Worm (Caenorhabditis elegans) whole organism, L2 larva: Measurements from ENCODE around the gene lbp-8.

Experiments used
- C34F6.9 ChIP-seq: fragments of 150-350 bp; optimal IDR thresholded peaks from 2 replicates; lab custom pipeline; 2014; ENCODE audit warnings: missing biosample characterization, missing genetic modification characterization
- R02D3.7 ChIP-seq: fragments of 150-350 bp; optimal IDR thresholded peaks from 2 replicates; lab custom pipeline; 2014; ENCODE audit warnings: missing biosample characterization, missing genetic modification characterization
- Y55F3AM.14 ChIP-seq: fragments of 200-800 bp; sonication (Bioruptor generic); optimal IDR thresholded peaks from 2 replicates; lab custom pipeline; 2018; ENCODE audit warnings: mild to moderate bottlenecking, missing genetic modification characterization, missing compliant biosample characterization
- ZK546.5 ChIP-seq: sonication (generic microtip); optimal IDR thresholded peaks from 2 replicates; lab custom pipeline; 2017; ENCODE audit warnings: missing biosample characterization, missing genetic modification characterization
- alr-1 ChIP-seq: fragments of 150-350 bp; optimal IDR thresholded peaks from 2 replicates; lab custom pipeline; 2014; ENCODE audit warnings: missing biosample characterization, missing genetic modification characterization
- ama-1 ChIP-seq: fragments of 150-350 bp; optimal IDR thresholded peaks from 2 replicates; lab custom pipeline; 2018; ENCODE audit warnings: inconsistent platforms
- blmp-1 ChIP-seq: sonication (generic microtip); optimal IDR thresholded peaks from 2 replicates; lab custom pipeline; 2017; ENCODE audit warnings: missing genetic modification characterization, mild to moderate bottlenecking, missing compliant biosample characterization, antibody characterized with exemption, moderate library complexity; ENCODE audit not compliant: insufficient read depth
- ceh-16 ChIP-seq: fragments of 150-350 bp; optimal IDR thresholded peaks from 2 replicates; lab custom pipeline; 2014; ENCODE audit warnings: missing biosample characterization, missing genetic modification characterization
- ceh-82 ChIP-seq: fragments of 150-350 bp; optimal IDR thresholded peaks from 2 replicates; lab custom pipeline; 2014; ENCODE audit warnings: missing biosample characterization, missing genetic modification characterization
- dmd-4 ChIP-seq: sonication (generic microtip); optimal IDR thresholded peaks from 2 replicates; lab custom pipeline; 2017; ENCODE audit warnings: missing biosample characterization, missing genetic modification characterization
- egl-27 ChIP-seq: sonication (generic microtip); optimal IDR thresholded peaks from 3 replicates; lab custom pipeline; 2017; ENCODE audit warnings: missing biosample characterization, missing genetic modification reagents, missing genetic modification characterization
- elt-1 ChIP-seq: fragments of 150-350 bp; optimal IDR thresholded peaks from 2 replicates; lab custom pipeline; 2014; ENCODE audit warnings: missing biosample characterization, missing genetic modification characterization
- elt-3 ChIP-seq: sonication (generic microtip); optimal IDR thresholded peaks from 2 replicates; lab custom pipeline; 2017; ENCODE audit warnings: missing biosample characterization, missing genetic modification characterization
- fos-1 ChIP-seq: fragments of 150-350 bp; optimal IDR thresholded peaks from 2 replicates; lab custom pipeline; 2014; ENCODE audit warnings: missing biosample characterization, missing genetic modification characterization
- gmeb-1 ChIP-seq: fragments of 150-350 bp; optimal IDR thresholded peaks from 2 replicates; lab custom pipeline; 2014; ENCODE audit warnings: missing biosample characterization, missing genetic modification characterization
- lin-11 ChIP-seq: fragments of 150-350 bp; sonication (generic microtip); optimal IDR thresholded peaks from 2 replicates; lab custom pipeline; 2014; ENCODE audit warnings: missing biosample characterization, missing genetic modification characterization, inconsistent platforms, mixed read lengths
- lin-13 ChIP-seq: fragments of 150-350 bp; optimal IDR thresholded peaks from 2 replicates; lab custom pipeline; 2014; ENCODE audit warnings: missing biosample characterization, missing genetic modification reagents, missing genetic modification characterization
- lin-39 ChIP-seq: fragments of 150-350 bp; optimal IDR thresholded peaks from 2 replicates; lab custom pipeline; 2014; ENCODE audit warnings: missing biosample characterization, missing genetic modification reagents, missing genetic modification characterization
- lsy-2 ChIP-seq, 2 experiments: fragments of 150-350 bp in 1 of 2; sonication (generic microtip) in 1 of 2; optimal IDR thresholded peaks; 2 replicates each; lab custom pipeline; 2014 to 2017; ENCODE audit warnings: missing biosample characterization in 2 of 2, missing genetic modification characterization in 2 of 2
- mab-5 ChIP-seq: fragments of 150-350 bp; optimal IDR thresholded peaks from 2 replicates; lab custom pipeline; 2014; ENCODE audit warnings: missing biosample characterization, missing genetic modification characterization
- mdl-1 ChIP-seq, 2 experiments: fragments of 150-350 bp in 1 of 2; sonication (generic microtip) in 1 of 2; optimal IDR thresholded peaks; 2 replicates each; lab custom pipeline; 2017; ENCODE audit warnings: missing biosample characterization in 2 of 2, missing genetic modification characterization in 2 of 2
- nhr-10 ChIP-seq: sonication (generic microtip); optimal IDR thresholded peaks from 2 replicates; lab custom pipeline; 2017; ENCODE audit warnings: missing biosample characterization, missing genetic modification characterization
- nhr-12 ChIP-seq: fragments of 150-350 bp; optimal IDR thresholded peaks from 2 replicates; lab custom pipeline; 2014; ENCODE audit warnings: missing biosample characterization, missing genetic modification characterization
- nhr-129 ChIP-seq: fragments of 150-350 bp; optimal IDR thresholded peaks from 2 replicates; lab custom pipeline; 2014; ENCODE audit warnings: missing biosample characterization, missing genetic modification characterization
- nhr-21 ChIP-seq: fragments of 150-350 bp; optimal IDR thresholded peaks from 2 replicates; lab custom pipeline; 2014; ENCODE audit warnings: missing biosample characterization, missing genetic modification characterization
- nhr-23 ChIP-seq: fragments of 150-350 bp; optimal IDR thresholded peaks from 2 replicates; lab custom pipeline; 2014; ENCODE audit warnings: missing biosample characterization, missing genetic modification reagents, missing genetic modification characterization
- nhr-237 ChIP-seq: fragments of 150-350 bp; optimal IDR thresholded peaks from 2 replicates; lab custom pipeline; 2014; ENCODE audit warnings: missing biosample characterization, missing genetic modification characterization
- nhr-25 ChIP-seq: fragments of 150-350 bp; sonication (generic microtip); optimal IDR thresholded peaks from 3 replicates; lab custom pipeline; 2014; ENCODE audit warnings: missing biosample characterization, missing genetic modification characterization
- nhr-6 ChIP-seq: fragments of 150-350 bp; optimal IDR thresholded peaks from 2 replicates; lab custom pipeline; 2014; ENCODE audit warnings: missing biosample characterization, missing genetic modification characterization
- nhr-77 ChIP-seq: fragments of 150-350 bp; optimal IDR thresholded peaks from 2 replicates; lab custom pipeline; 2014; ENCODE audit warnings: missing biosample characterization, missing genetic modification characterization
- peb-1 ChIP-seq: fragments of 150-350 bp; optimal IDR thresholded peaks from 2 replicates; lab custom pipeline; 2014; ENCODE audit warnings: missing biosample characterization, missing genetic modification characterization
- sem-4 ChIP-seq: fragments of 150-350 bp; optimal IDR thresholded peaks from 2 replicates; lab custom pipeline; 2014; ENCODE audit warnings: missing biosample characterization, missing genetic modification reagents, missing genetic modification characterization
- skn-1 ChIP-seq: sonication (generic microtip); optimal IDR thresholded peaks from 2 replicates; lab custom pipeline; 2017; ENCODE audit warnings: missing biosample characterization, missing genetic modification characterization
- sma-3 ChIP-seq: sonication (generic microtip); optimal IDR thresholded peaks from 2 replicates; lab custom pipeline; 2016; ENCODE audit warnings: missing genetic modification reagents, missing genetic modification characterization, missing compliant biosample characterization
- sma-9 ChIP-seq, 2 experiments: fragments of 150-350 bp in 1 of 2; sonication (generic microtip) in 1 of 2; optimal IDR thresholded peaks; 2 replicates each; lab custom pipeline; 2014 to 2016; ENCODE audit warnings: missing genetic modification characterization in 2 of 2, mild to moderate bottlenecking in 1 of 2, missing biosample characterization in 1 of 2, missing compliant biosample characterization in 1 of 2, missing genetic modification reagents in 1 of 2, moderate library complexity in 1 of 2
- unc-39 ChIP-seq: fragments of 150-350 bp; optimal IDR thresholded peaks from 2 replicates; lab custom pipeline; 2014; ENCODE audit warnings: missing biosample characterization, missing genetic modification characterization
- unc-55 ChIP-seq: fragments of 150-350 bp; sonication (generic microtip); optimal IDR thresholded peaks from 3 replicates; lab custom pipeline; 2014; ENCODE audit warnings: missing biosample characterization, missing genetic modification reagents, missing genetic modification characterization
- unc-62 ChIP-seq: fragments of 150-350 bp; optimal IDR thresholded peaks from 2 replicates; lab custom pipeline; 2014; ENCODE audit warnings: missing biosample characterization, missing genetic modification reagents, missing genetic modification characterization
- zag-1 ChIP-seq: fragments of 150-350 bp; optimal IDR thresholded peaks from 2 replicates; lab custom pipeline; 2014; ENCODE audit warnings: missing biosample characterization, missing genetic modification characterization
- ztf-1 ChIP-seq: fragments of 200-800 bp; sonication (Bioruptor generic); conservative IDR thresholded peaks from 2 replicates; pipeline ENCODE4 v1.3.6; 2022; ENCODE audit warnings: missing genetic modification characterization, missing compliant biosample characterization
- ztf-4 ChIP-seq: fragments of 150-350 bp; optimal IDR thresholded peaks from 2 replicates; lab custom pipeline; 2014; ENCODE audit warnings: missing biosample characterization, missing genetic modification characterization

lbp-8 gene

DNA sequence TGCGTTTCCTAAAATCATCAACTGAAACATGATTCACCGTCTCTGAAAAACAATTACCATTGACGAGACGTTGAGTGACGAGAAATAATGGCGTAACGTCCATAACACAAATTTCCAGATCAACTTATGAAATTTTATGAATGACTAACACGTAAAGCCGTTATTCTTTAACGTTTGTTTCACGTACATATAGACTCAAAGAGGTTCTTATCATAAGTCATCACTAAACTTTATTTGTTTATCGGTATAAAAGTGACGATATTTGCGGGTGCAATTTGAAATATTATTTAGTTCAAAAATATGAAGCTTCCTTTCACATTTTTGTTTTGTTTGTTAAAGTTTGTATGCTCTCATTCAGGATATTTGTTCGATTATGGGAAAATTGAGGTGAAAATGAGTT is 8.6 kb downstream of the lbp-8 start, which contains the start of gene oac-3:
Gene oac-3 (plus strand): TSS at position 301 of the 400 bp plus-strand sequence.
- TF ChIP-seq nhr-6 (tag; lab: Kevin White, UChicago): no peak
- TF ChIP-seq nhr-21 (tag; lab: Kevin White, UChicago): no peak
- TF ChIP-seq alr-1: no peak
- TF ChIP-seq unc-39 (tag; lab: Kevin White, UChicago): no peak
- TF ChIP-seq elt-1 (tag; lab: Kevin White, UChicago): no peak
- no peak for TF ChIP-seq nhr-25
- no peak for TF ChIP-seq ama-1 (lab: Kevin White, UChicago)
- no peak for TF ChIP-seq C34F6.9 (tag; lab: Kevin White, UChicago)
- no peak for TF ChIP-seq nhr-23 (tag; lab: Kevin White, UChicago)

DNA sequence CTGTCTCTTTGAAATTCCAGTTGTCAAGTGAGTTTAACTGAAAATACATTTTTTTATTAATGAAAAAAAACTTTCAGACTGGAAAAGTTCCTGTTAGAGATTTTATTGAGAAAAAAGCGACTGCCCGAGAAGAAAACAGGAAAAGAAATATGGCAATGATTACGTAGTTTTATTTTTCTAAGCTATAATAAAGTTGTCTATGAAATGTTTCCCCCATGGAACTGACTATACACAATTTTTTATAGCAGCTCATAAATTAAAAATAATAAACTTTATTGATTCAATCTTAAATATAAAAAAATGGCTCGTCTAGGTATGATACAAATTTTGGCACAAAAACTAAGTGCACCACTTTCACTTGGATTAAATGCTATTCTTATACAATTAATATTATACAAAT is 11.9 kb downstream of the lbp-8 start, which contains the start of gene C06B3.1:
Gene C06B3.1 (plus strand): TSS at position 301 of the 400 bp plus-strand sequence.
- TF ChIP-seq alr-1 (no peak), sem-4 (tag; lab: Kevin White, UChicago) (no peak), nhr-237 (tag; lab: Kevin White, UChicago) (no peak), lsy-2 (tag; optimal IDR thresholded peaks at IDR 0.05; lab: Kevin White, UChicago) (no peak), fos-1 (tag; lab: Kevin White, UChicago) (no peak), sma-3 (GFP tag; lab: Kevin White, UChicago) (no peak), zag-1 (tag; lab: Kevin White, UChicago) (no peak), ztf-4 (no peak), ceh-16 (tag; lab: Kevin White, UChicago) (no peak), gmeb-1 (no peak), lin-11 (tag; lab: Kevin White, UChicago) (no peak), ama-1 (lab: Kevin White, UChicago) (no peak), nhr-23 (tag; lab: Kevin White, UChicago) (no peak), mdl-1 (tag; optimal IDR thresholded peaks at IDR 0.05; lab: Kevin White, UChicago) (no peak), ZK546.5 (tag; lab: Kevin White, UChicago) (no peak), ceh-82 (tag; lab: Kevin White, UChicago) (no peak), unc-62 (GFP tag; lab: Kevin White, UChicago) (no peak)

DNA sequence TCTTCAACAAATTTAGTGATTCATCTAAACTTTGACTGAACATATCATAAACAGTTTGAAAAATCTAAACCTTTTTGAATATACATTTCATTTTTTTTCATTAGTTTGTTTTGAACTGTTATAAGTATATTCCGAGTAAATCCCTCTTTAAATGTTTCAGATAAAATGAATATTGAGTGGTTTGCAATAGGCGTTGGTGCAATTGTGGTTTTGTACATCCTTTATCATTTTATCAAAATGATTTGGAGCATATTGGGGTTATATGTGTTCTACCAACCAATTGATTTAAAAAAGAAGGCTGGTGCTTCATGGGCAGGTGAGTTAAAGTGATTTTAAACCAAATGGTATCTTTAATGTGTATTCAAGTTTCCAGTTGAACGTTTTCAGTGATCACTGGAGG is 13.9 kb downstream of the lbp-8 start, which contains the start of gene stdh-3:
Gene stdh-3 (plus strand): TSS at position 166 of the 400 bp plus-strand sequence.
- TF ChIP-seq nhr-129 (tag; lab: Kevin White, UChicago): no peak
- TF ChIP-seq, all 48 proteins: peak for 0

DNA sequence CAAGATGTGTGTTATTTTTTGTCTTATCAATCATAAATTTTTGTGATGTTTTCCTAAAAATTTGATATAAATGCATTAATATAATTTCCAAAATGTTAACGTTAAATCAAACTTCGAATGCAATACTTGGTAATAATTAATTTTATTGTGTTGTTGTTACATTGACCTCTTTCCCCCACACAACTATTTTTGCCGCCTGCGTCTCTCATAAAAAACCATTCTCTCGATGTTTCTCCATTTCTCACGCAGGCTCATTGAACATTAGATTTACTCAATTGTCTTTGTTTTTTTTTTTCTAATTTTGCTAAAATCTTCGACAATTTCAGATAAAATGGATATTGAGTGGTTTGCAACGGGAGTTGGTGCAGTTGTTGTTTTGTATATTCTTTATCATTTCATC is 15.6 kb downstream of the lbp-8 start, which contains the start of gene stdh-1:
Gene stdh-1 (plus strand): TSS at position 327 of the 400 bp plus-strand sequence.
- TF ChIP-seq nhr-129 (tag; lab: Kevin White, UChicago) (peak; percentile 21), unc-62 (GFP tag; lab: Kevin White, UChicago) (no peak), peb-1 (tag; lab: Kevin White, UChicago) (no peak), sma-9 (GFP tag; optimal IDR thresholded peaks at IDR 0.05; lab: Kevin White, UChicago) (peak; percentile 28), sma-9 (tag; optimal IDR thresholded peaks at IDR 0.05; lab: Kevin White, UChicago) (no peak), C34F6.9 (tag; lab: Kevin White, UChicago) (peak; percentile 34), nhr-21 (tag; lab: Kevin White, UChicago) (peak; percentile 4)

DNA sequence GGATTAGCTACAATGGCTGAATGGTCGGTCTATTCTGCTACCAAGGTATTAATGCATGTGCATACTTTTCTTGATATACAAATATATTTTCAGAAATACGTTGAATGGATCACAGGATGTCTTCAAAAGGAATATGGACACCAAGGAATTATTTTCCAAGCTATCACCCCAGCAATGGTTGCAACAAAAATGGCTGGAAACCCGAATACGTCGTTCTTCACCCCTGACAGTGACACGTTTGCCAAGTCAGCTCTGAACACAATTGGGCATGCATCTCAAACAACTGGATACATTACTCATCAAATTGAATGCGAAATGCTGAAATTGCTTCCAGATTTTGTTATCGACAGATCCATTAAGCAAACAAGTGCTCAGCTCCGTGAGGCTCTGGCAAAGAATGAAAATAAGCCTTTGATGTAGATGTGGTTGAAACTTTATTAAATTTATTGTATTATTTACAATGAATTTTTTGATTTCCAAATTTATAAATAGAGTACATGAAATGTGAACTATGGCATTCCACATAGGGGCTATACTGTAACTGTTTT is 17.1 kb downstream of the lbp-8 start:
- TF ChIP-seq ceh-16 (tag; lab: Kevin White, UChicago) (no peak), ztf-1 (GFP tag; lab: Robert Waterston, UW) (no peak), nhr-10 (tag; lab: Kevin White, UChicago) (no peak), egl-27 (tag; lab: Kevin White, UChicago) (no peak), unc-39 (tag; lab: Kevin White, UChicago) (no peak), ceh-82 (tag; lab: Kevin White, UChicago) (no peak), skn-1 (tag; lab: Kevin White, UChicago) (no peak), nhr-77 (tag; lab: Kevin White, UChicago) (no peak), lsy-2 (tag; optimal IDR thresholded peaks at IDR 0.05; lab: Kevin White, UChicago) (peak in 1 of 2 experiments; percentile 60), lin-11 (tag; lab: Kevin White, UChicago) (no peak), lin-39 (tag; lab: Kevin White, UChicago) (no peak), C34F6.9 (tag; lab: Kevin White, UChicago) (peak; percentile 21), elt-3 (tag; lab: Kevin White, UChicago) (no peak), nhr-6 (tag; lab: Kevin White, UChicago) (no peak), R02D3.7 (no peak), zag-1 (tag; lab: Kevin White, UChicago) (no peak), lin-13 (GFP tag; lab: Kevin White, UChicago) (peak; percentile 49), dmd-4 (tag; lab: Kevin White, UChicago) (no peak), nhr-237 (tag; lab: Kevin White, UChicago) (no peak), ztf-4 (peak; percentile 53), unc-55 (GFP tag; lab: Kevin White, UChicago) (no peak), mab-5 (no peak), Y55F3AM.14 (GFP tag; lab: Kevin White, UChicago) (peak; percentile 47), fos-1 (tag; lab: Kevin White, UChicago) (no peak), blmp-1 (no peak), ZK546.5 (tag; lab: Kevin White, UChicago) (no peak), nhr-12 (tag; lab: Kevin White, UChicago) (peak; percentile 35), mdl-1 (tag; optimal IDR thresholded peaks at IDR 0.05; lab: Kevin White, UChicago) (no peak), gmeb-1 (peak; percentile 64)
